Worm (Caenorhabditis elegans) whole organism, L2 larva: ENCODE data around the gene srv-5.

Source experiments
- C34F6.9 ChIP-seq: fragments of 150-350 bp; optimal IDR thresholded peaks from 2 replicates; lab custom pipeline; 2014; ENCODE audit warnings: missing biosample characterization, missing genetic modification characterization
- Y55F3AM.14 ChIP-seq: fragments of 200-800 bp; sonication (Bioruptor generic); optimal IDR thresholded peaks from 2 replicates; lab custom pipeline; 2018; ENCODE audit warnings: mild to moderate bottlenecking, missing genetic modification characterization, missing compliant biosample characterization
- ZK546.5 ChIP-seq: sonication (generic microtip); optimal IDR thresholded peaks from 2 replicates; lab custom pipeline; 2017; ENCODE audit warnings: missing biosample characterization, missing genetic modification characterization
- alr-1 ChIP-seq: fragments of 150-350 bp; optimal IDR thresholded peaks from 2 replicates; lab custom pipeline; 2014; ENCODE audit warnings: missing biosample characterization, missing genetic modification characterization
- aly-2 ChIP-seq: fragments of 150-350 bp; optimal IDR thresholded peaks from 2 replicates; lab custom pipeline; 2014; ENCODE audit warnings: missing biosample characterization, missing genetic modification characterization
- ama-1 ChIP-seq: fragments of 150-350 bp; optimal IDR thresholded peaks from 2 replicates; lab custom pipeline; 2018; ENCODE audit warnings: inconsistent platforms
- blmp-1 ChIP-seq: sonication (generic microtip); optimal IDR thresholded peaks from 2 replicates; lab custom pipeline; 2017; ENCODE audit warnings: missing genetic modification characterization, mild to moderate bottlenecking, missing compliant biosample characterization, antibody characterized with exemption, moderate library complexity; ENCODE audit not compliant: insufficient read depth
- ceh-16 ChIP-seq: fragments of 150-350 bp; optimal IDR thresholded peaks from 2 replicates; lab custom pipeline; 2014; ENCODE audit warnings: missing biosample characterization, missing genetic modification characterization
- crh-2 ChIP-seq: sonication (generic microtip); optimal IDR thresholded peaks from 2 replicates; lab custom pipeline; 2017; ENCODE audit warnings: missing biosample characterization, missing genetic modification characterization
- fos-1 ChIP-seq: fragments of 150-350 bp; optimal IDR thresholded peaks from 2 replicates; lab custom pipeline; 2014; ENCODE audit warnings: missing biosample characterization, missing genetic modification characterization
- lin-11 ChIP-seq: fragments of 150-350 bp; sonication (generic microtip); optimal IDR thresholded peaks from 2 replicates; lab custom pipeline; 2014; ENCODE audit warnings: missing biosample characterization, missing genetic modification characterization, inconsistent platforms, mixed read lengths
- lin-39 ChIP-seq: fragments of 150-350 bp; optimal IDR thresholded peaks from 2 replicates; lab custom pipeline; 2014; ENCODE audit warnings: missing biosample characterization, missing genetic modification reagents, missing genetic modification characterization
- lsy-2 ChIP-seq, 2 experiments: fragments of 150-350 bp in 1 of 2; sonication (generic microtip) in 1 of 2; optimal IDR thresholded peaks; 2 replicates each; lab custom pipeline; 2014 to 2017; ENCODE audit warnings: missing biosample characterization in 2 of 2, missing genetic modification characterization in 2 of 2
- mdl-1 ChIP-seq, 2 experiments: fragments of 150-350 bp in 1 of 2; sonication (generic microtip) in 1 of 2; optimal IDR thresholded peaks; 2 replicates each; lab custom pipeline; 2017; ENCODE audit warnings: missing biosample characterization in 2 of 2, missing genetic modification characterization in 2 of 2
- nhr-12 ChIP-seq: fragments of 150-350 bp; optimal IDR thresholded peaks from 2 replicates; lab custom pipeline; 2014; ENCODE audit warnings: missing biosample characterization, missing genetic modification characterization
- nhr-129 ChIP-seq: fragments of 150-350 bp; optimal IDR thresholded peaks from 2 replicates; lab custom pipeline; 2014; ENCODE audit warnings: missing biosample characterization, missing genetic modification characterization
- nhr-21 ChIP-seq: fragments of 150-350 bp; optimal IDR thresholded peaks from 2 replicates; lab custom pipeline; 2014; ENCODE audit warnings: missing biosample characterization, missing genetic modification characterization
- nhr-23 ChIP-seq: fragments of 150-350 bp; optimal IDR thresholded peaks from 2 replicates; lab custom pipeline; 2014; ENCODE audit warnings: missing biosample characterization, missing genetic modification reagents, missing genetic modification characterization
- nhr-237 ChIP-seq: fragments of 150-350 bp; optimal IDR thresholded peaks from 2 replicates; lab custom pipeline; 2014; ENCODE audit warnings: missing biosample characterization, missing genetic modification characterization
- nhr-25 ChIP-seq: fragments of 150-350 bp; sonication (generic microtip); optimal IDR thresholded peaks from 3 replicates; lab custom pipeline; 2014; ENCODE audit warnings: missing biosample characterization, missing genetic modification characterization
- nhr-6 ChIP-seq: fragments of 150-350 bp; optimal IDR thresholded peaks from 2 replicates; lab custom pipeline; 2014; ENCODE audit warnings: missing biosample characterization, missing genetic modification characterization
- peb-1 ChIP-seq: fragments of 150-350 bp; optimal IDR thresholded peaks from 2 replicates; lab custom pipeline; 2014; ENCODE audit warnings: missing biosample characterization, missing genetic modification characterization
- sem-4 ChIP-seq: fragments of 150-350 bp; optimal IDR thresholded peaks from 2 replicates; lab custom pipeline; 2014; ENCODE audit warnings: missing biosample characterization, missing genetic modification reagents, missing genetic modification characterization
- skn-1 ChIP-seq: sonication (generic microtip); optimal IDR thresholded peaks from 2 replicates; lab custom pipeline; 2017; ENCODE audit warnings: missing biosample characterization, missing genetic modification characterization
- sma-3 ChIP-seq: sonication (generic microtip); optimal IDR thresholded peaks from 2 replicates; lab custom pipeline; 2016; ENCODE audit warnings: missing genetic modification reagents, missing genetic modification characterization, missing compliant biosample characterization
- sma-9 ChIP-seq, 2 experiments: fragments of 150-350 bp in 1 of 2; sonication (generic microtip) in 1 of 2; optimal IDR thresholded peaks; 2 replicates each; lab custom pipeline; 2014 to 2016; ENCODE audit warnings: missing genetic modification characterization in 2 of 2, mild to moderate bottlenecking in 1 of 2, missing biosample characterization in 1 of 2, missing compliant biosample characterization in 1 of 2, missing genetic modification reagents in 1 of 2, moderate library complexity in 1 of 2
- snpc-4 ChIP-seq: fragments of 150-350 bp; optimal IDR thresholded peaks from 2 replicates; lab custom pipeline; 2014; ENCODE audit warnings: missing biosample characterization, missing genetic modification characterization
- unc-55 ChIP-seq: fragments of 150-350 bp; sonication (generic microtip); optimal IDR thresholded peaks from 3 replicates; lab custom pipeline; 2014; ENCODE audit warnings: missing biosample characterization, missing genetic modification reagents, missing genetic modification characterization
- unc-62 ChIP-seq: fragments of 150-350 bp; optimal IDR thresholded peaks from 2 replicates; lab custom pipeline; 2014; ENCODE audit warnings: missing biosample characterization, missing genetic modification reagents, missing genetic modification characterization
- zag-1 ChIP-seq: fragments of 150-350 bp; optimal IDR thresholded peaks from 2 replicates; lab custom pipeline; 2014; ENCODE audit warnings: missing biosample characterization, missing genetic modification characterization
- ztf-11 ChIP-seq: sonication (generic microtip); optimal IDR thresholded peaks from 2 replicates; lab custom pipeline; 2017; ENCODE audit warnings: missing biosample characterization, missing genetic modification characterization
- ztf-4 ChIP-seq: fragments of 150-350 bp; optimal IDR thresholded peaks from 2 replicates; lab custom pipeline; 2014; ENCODE audit warnings: missing biosample characterization, missing genetic modification characterization

srv-5 gene

ce11 chrX:4282380-4282779 lies 30.2 kb downstream of the srv-5 start, which contains the start of gene C52B9.19:
Gene C52B9.19 (plus strand): TSS chrX:4282555.
- TF ChIP-seq nhr-23 (tag; lab: Kevin White, UChicago) (no peak), fos-1 (tag; lab: Kevin White, UChicago) (peak; percentile 53), crh-2 (tag; lab: Kevin White, UChicago) (peak; percentile 12), alr-1 (tag; lab: Kevin White, UChicago) (no peak)

- TF ChIP-seq lsy-2 (tag; optimal IDR thresholded peaks at IDR 0.05; lab: Kevin White, UChicago), result no peak
- no peak for TF ChIP-seq peb-1 (tag; lab: Kevin White, UChicago)
- no peak for TF ChIP-seq C34F6.9 (tag; lab: Kevin White, UChicago)
- TF ChIP-seq lin-11 (tag; lab: Kevin White, UChicago), result no peak
- no peak for TF ChIP-seq lin-39
- TF ChIP-seq snpc-4 (tag; lab: Kevin White, UChicago), result no peak
- TF ChIP-seq alr-1 (tag; lab: Kevin White, UChicago), result no peak
- no peak for TF ChIP-seq nhr-23 (tag; lab: Kevin White, UChicago)
- TF ChIP-seq skn-1 (tag; lab: Kevin White, UChicago), result no peak
- TF ChIP-seq zag-1 (tag; lab: Kevin White, UChicago), result no peak
- TF ChIP-seq sma-3, result no peak
- no peak for TF ChIP-seq ceh-16 (tag; lab: Kevin White, UChicago)
- no peak for TF ChIP-seq ZK546.5 (tag; lab: Kevin White, UChicago)
- TF ChIP-seq nhr-12 (tag; lab: Kevin White, UChicago), result no peak
- TF ChIP-seq crh-2 (tag; lab: Kevin White, UChicago), result no peak
- TF ChIP-seq fos-1 (tag; lab: Kevin White, UChicago), result no peak
- TF ChIP-seq, all 48 proteins: peak for 0
Measured at ce11 chrX:4283989-4284388, 31.8 kb downstream of the srv-5 start, which contains the start of gene ets-10. Gene ets-10 (plus strand): TSS chrX:4284189.

ce11 chrX:4284470-4284869 lies 32.3 kb downstream of the srv-5 start:
- no peak for TF ChIP-seq nhr-21 (tag; lab: Kevin White, UChicago)
- TF ChIP-seq ZK546.5 (tag; lab: Kevin White, UChicago), result no peak
- no peak for TF ChIP-seq zag-1 (tag; lab: Kevin White, UChicago)
- TF ChIP-seq sma-9 (GFP tag; optimal IDR thresholded peaks at IDR 0.05; lab: Kevin White, UChicago), result peak; percentile 32
- TF ChIP-seq sma-9 (tag; optimal IDR thresholded peaks at IDR 0.05; lab: Kevin White, UChicago), result no peak
- no peak for TF ChIP-seq nhr-129 (tag; lab: Kevin White, UChicago)
- TF ChIP-seq skn-1 (tag; lab: Kevin White, UChicago), result no peak
- TF ChIP-seq crh-2 (tag; lab: Kevin White, UChicago), result peak; percentile 9
- peak; percentile 68 for TF ChIP-seq fos-1 (tag; lab: Kevin White, UChicago)

- TF ChIP-seq unc-55 (GFP tag; lab: Kevin White, UChicago) (peak; percentile 8), C34F6.9 (tag; lab: Kevin White, UChicago) (peak; percentile 15), nhr-6 (tag; lab: Kevin White, UChicago) (no peak)
Measured at ce11 chrX:4285669-4286174, 33.6 kb downstream of the srv-5 start, which contains the start of gene cka-2. Gene cka-2 (plus strand): TSS chrX:4286124.

ce11 chrX:4289805-4290204 lies 37.7 kb downstream of the srv-5 start:
- no peak for TF ChIP-seq aly-2
- TF ChIP-seq mdl-1 (tag; optimal IDR thresholded peaks at IDR 0.05; lab: Kevin White, UChicago), result no peak
- no peak for TF ChIP-seq sem-4 (tag; lab: Kevin White, UChicago)
- no peak for TF ChIP-seq ztf-4 (tag; lab: Kevin White, UChicago)
- no peak for TF ChIP-seq blmp-1 (tag; lab: Kevin White, UChicago)
- TF ChIP-seq nhr-237 (tag; lab: Kevin White, UChicago), result no peak
- TF ChIP-seq nhr-25, result no peak
- TF ChIP-seq sma-9 (GFP tag; optimal IDR thresholded peaks at IDR 0.05; lab: Kevin White, UChicago), result no peak
- no peak for TF ChIP-seq sma-9 (tag; optimal IDR thresholded peaks at IDR 0.05; lab: Kevin White, UChicago)
- no peak for TF ChIP-seq peb-1 (tag; lab: Kevin White, UChicago)
- no peak for TF ChIP-seq snpc-4 (tag; lab: Kevin White, UChicago)
- TF ChIP-seq ztf-11, result no peak
- no peak for TF ChIP-seq crh-2 (tag; lab: Kevin White, UChicago)
- no peak for TF ChIP-seq skn-1 (tag; lab: Kevin White, UChicago)
- no peak for TF ChIP-seq ama-1 (lab: Kevin White, UChicago)
- no peak for TF ChIP-seq Y55F3AM.14 (GFP tag; lab: Kevin White, UChicago)
- no peak for TF ChIP-seq nhr-6 (tag; lab: Kevin White, UChicago)
- TF ChIP-seq unc-62 (GFP tag; lab: Kevin White, UChicago), result no peak
- no peak for TF ChIP-seq alr-1 (tag; lab: Kevin White, UChicago)
